Fruit fly (Drosophila melanogaster) whole organism, embryonic: Measurements from ENCODE around the gene CG1024.

Source experiments
- Awh ChIP-seq: fragments of 200-800 bp; sonication (Bioruptor generic); IDR thresholded peaks from 2 replicates; pipeline ENCODE4, ENCODE4 v1.3.6; 2022; ENCODE audit warnings: missing biosample characterization, missing genetic modification characterization
- CG12104 ChIP-seq: fragments of 200-800 bp; sonication (Bioruptor generic); optimal IDR thresholded peaks from 3 replicates; lab custom pipeline; 2016; ENCODE audit warnings: missing biosample characterization, missing genetic modification characterization
- CG12155 ChIP-seq: fragments of 200-800 bp; sonication (Bioruptor generic); optimal IDR thresholded peaks from 3 replicates; lab custom pipeline; 2016; ENCODE audit warnings: missing biosample characterization, missing genetic modification characterization
- CG12236 ChIP-seq: fragments of 200-800 bp; sonication (Bioruptor generic); optimal IDR thresholded peaks from 2 replicates; lab custom pipeline; 2016; ENCODE audit warnings: missing biosample characterization, missing genetic modification characterization
- CG13123 ChIP-seq: fragments of 200-800 bp; sonication (Bioruptor generic); optimal IDR thresholded peaks from 2 replicates; lab custom pipeline; 2016; ENCODE audit warnings: missing biosample characterization, missing genetic modification characterization
- CG13296 ChIP-seq: fragments of 200-800 bp; sonication (Bioruptor generic); optimal IDR thresholded peaks from 3 replicates; lab custom pipeline; 2018; ENCODE audit warnings: missing biosample characterization, mild to moderate bottlenecking, missing genetic modification characterization
- CG14014 ChIP-seq: fragments of 200-800 bp; sonication (Bioruptor generic); IDR thresholded peaks from 2 replicates; pipeline ENCODE4 v1.3.6; 2022; ENCODE audit warnings: missing biosample characterization, missing genetic modification characterization
- CG1647 ChIP-seq: fragments of 200-800 bp; sonication (Bioruptor generic); optimal IDR thresholded peaks from 3 replicates; lab custom pipeline; 2016; ENCODE audit warnings: missing biosample characterization, missing genetic modification characterization
- CG17802 ChIP-seq: fragments of 200-800 bp; sonication (Bioruptor generic); optimal IDR thresholded peaks from 2 replicates; lab custom pipeline; 2018; ENCODE audit warnings: missing biosample characterization, mild to moderate bottlenecking, missing genetic modification characterization, moderate library complexity
- CG18619 ChIP-seq: fragments of 200-800 bp; sonication (Bioruptor generic); optimal IDR thresholded peaks from 3 replicates; lab custom pipeline; 2017; ENCODE audit warnings: missing biosample characterization, mild to moderate bottlenecking, missing genetic modification characterization
- CG2678 ChIP-seq: fragments of 200-800 bp; sonication (Bioruptor generic); optimal IDR thresholded peaks from 3 replicates; lab custom pipeline; 2019; ENCODE audit warnings: missing biosample characterization, mild to moderate bottlenecking, missing genetic modification characterization, moderate library complexity
- CG2712 ChIP-seq: fragments of 200-800 bp; optimal IDR thresholded peaks from 3 replicates; lab custom pipeline; 2019; ENCODE audit warnings: missing biosample characterization, mild to moderate bottlenecking, missing genetic modification characterization, moderate library complexity
- CG31441 ChIP-seq: fragments of 200-800 bp; sonication (Bioruptor generic); IDR thresholded peaks from 2 replicates; pipeline ENCODE4 v1.3.6; 2022; ENCODE audit warnings: missing biosample characterization, missing genetic modification characterization
- CG3281 ChIP-seq: fragments of 200-800 bp; sonication (Bioruptor generic); optimal IDR thresholded peaks from 3 replicates; lab custom pipeline; 2017; ENCODE audit warnings: missing biosample characterization, mild to moderate bottlenecking, missing genetic modification characterization
- CG3995 ChIP-seq: fragments of 200-800 bp; sonication (Bioruptor generic); optimal IDR thresholded peaks from 3 replicates; lab custom pipeline; 2016; ENCODE audit warnings: missing biosample characterization, missing genetic modification characterization
- CG42726 ChIP-seq: fragments of 200-800 bp; sonication (Bioruptor generic); IDR thresholded peaks from 2 replicates; pipeline ENCODE4 v1.3.6; 2022; ENCODE audit warnings: missing biosample characterization, missing genetic modification characterization; ENCODE audit not compliant: partially characterized antibody
- CG4360 ChIP-seq: fragments of 200-800 bp; sonication (Bioruptor generic); IDR thresholded peaks from 2 replicates; pipeline ENCODE4 v1.3.6; 2022; ENCODE audit warnings: missing biosample characterization, missing genetic modification characterization
- CG6254 ChIP-seq: fragments of 200-800 bp; sonication (Bioruptor generic); optimal IDR thresholded peaks from 3 replicates; lab custom pipeline; 2017; ENCODE audit warnings: mild to moderate bottlenecking, missing biosample characterization, missing genetic modification reagents, missing genetic modification characterization
- CG7556 ChIP-seq: fragments of 200-800 bp; sonication (Bioruptor generic); optimal IDR thresholded peaks from 2 replicates; lab custom pipeline; 2017; ENCODE audit warnings: missing biosample characterization, mild to moderate bottlenecking, missing genetic modification characterization
- CG7963 ChIP-seq: fragments of 200-800 bp; sonication (Bioruptor generic); IDR thresholded peaks from 3 replicates; pipeline ENCODE4 v1.3.6; 2022; ENCODE audit warnings: missing biosample characterization, missing genetic modification characterization; ENCODE audit not compliant: partially characterized antibody
- CHES-1-like ChIP-seq: fragments of 200-800 bp; sonication (Bioruptor generic); optimal IDR thresholded peaks from 2 replicates; lab custom pipeline; 2016; ENCODE audit warnings: missing biosample characterization, missing genetic modification characterization
- CrebB ChIP-seq: fragments of 200-800 bp; sonication (Bioruptor generic); optimal IDR thresholded peaks from 3 replicates; lab custom pipeline; 2018; ENCODE audit warnings: missing biosample characterization, mild to moderate bottlenecking, missing genetic modification characterization
- D ChIP-seq, 2 experiments: fragments of 200-800 bp in 1 of 2; fragments of >200 bp in 1 of 2; sonication (Bioruptor generic) in 1 of 2; optimal IDR thresholded peaks; 2 replicates in 1 of 2; 3 replicates in 1 of 2; lab custom pipeline; 2017; ENCODE audit warnings: mild to moderate bottlenecking in 1 of 2, missing biosample characterization in 1 of 2, missing genetic modification characterization in 1 of 2, missing genetic modification reagents in 1 of 2
- Fer1 ChIP-seq: fragments of 200-800 bp; sonication (Bioruptor generic); optimal IDR thresholded peaks from 2 replicates; lab custom pipeline; 2017; ENCODE audit warnings: missing biosample characterization, mild to moderate bottlenecking, missing genetic modification characterization
- Fer3 ChIP-seq: fragments of 200-800 bp; sonication (Bioruptor generic); optimal IDR thresholded peaks from 2 replicates; lab custom pipeline; 2018; ENCODE audit warnings: missing biosample characterization, mild to moderate bottlenecking, missing genetic modification characterization, moderate library complexity
- HLH54F ChIP-seq: fragments of 200-800 bp; sonication (Bioruptor generic); optimal IDR thresholded peaks from 3 replicates; lab custom pipeline; 2016; ENCODE audit warnings: missing biosample characterization, missing genetic modification characterization
- HmgD ChIP-seq: fragments of 200-800 bp; sonication (Bioruptor generic); optimal IDR thresholded peaks from 3 replicates; lab custom pipeline; 2016; ENCODE audit warnings: missing biosample characterization, missing genetic modification characterization
- Lpt ChIP-seq: fragments of >200 bp; optimal IDR thresholded peaks from 2 replicates; lab custom pipeline; 2018; ENCODE audit warnings: missing biosample characterization, missing genetic modification characterization
- NC2α ChIP-seq: fragments of 200-800 bp; sonication (Bioruptor generic); optimal IDR thresholded peaks from 2 replicates; lab custom pipeline; 2016; ENCODE audit warnings: missing biosample characterization, missing genetic modification characterization
- NfI ChIP-seq: fragments of 200-800 bp; sonication (Bioruptor generic); optimal IDR thresholded peaks from 3 replicates; lab custom pipeline; 2018; ENCODE audit warnings: missing biosample characterization, mild to moderate bottlenecking, missing genetic modification characterization, moderate library complexity
- Optix ChIP-seq: fragments of 200-800 bp; sonication (Bioruptor generic); IDR thresholded peaks from 3 replicates; pipeline ENCODE4 v1.3.6; 2022; ENCODE audit warnings: missing biosample characterization, missing genetic modification characterization
- PHDP ChIP-seq: fragments of 200-800 bp; sonication (Bioruptor generic); optimal IDR thresholded peaks from 3 replicates; lab custom pipeline; 2018; ENCODE audit warnings: missing biosample characterization, mild to moderate bottlenecking, missing genetic modification characterization, moderate library complexity
- Poxn ChIP-seq: fragments of 200-800 bp; sonication (Bioruptor generic); IDR thresholded peaks from 2 replicates; pipeline ENCODE4 v1.3.6; 2022; ENCODE audit warnings: missing biosample characterization, missing genetic modification characterization
- Side ChIP-seq: fragments of 200-800 bp; sonication (Bioruptor generic); optimal IDR thresholded peaks from 2 replicates; lab custom pipeline; 2016; ENCODE audit warnings: missing biosample characterization, missing genetic modification characterization
- ara ChIP-seq: fragments of 200-800 bp; sonication (Bioruptor generic); IDR thresholded peaks from 2 replicates; pipeline ENCODE4 v1.3.6; 2022; ENCODE audit warnings: missing biosample characterization, missing genetic modification characterization
- crp ChIP-seq, 2 experiments: fragments of 200-800 bp; sonication (Bioruptor generic); optimal IDR thresholded peaks; 2 replicates in 1 of 2; 3 replicates in 1 of 2; lab custom pipeline; 2017; ENCODE audit warnings: missing biosample characterization in 2 of 2, missing genetic modification characterization in 2 of 2, mild to moderate bottlenecking in 1 of 2, moderate library complexity in 1 of 2
- danr ChIP-seq: fragments of 200-800 bp; sonication (Bioruptor generic); IDR thresholded peaks from 2 replicates; pipeline ENCODE4 v1.3.6; 2022; ENCODE audit warnings: missing biosample characterization, missing genetic modification characterization
- dmrt99B ChIP-seq: fragments of 200-800 bp; sonication (Bioruptor generic); optimal IDR thresholded peaks from 2 replicates; lab custom pipeline; 2018; ENCODE audit warnings: missing biosample characterization, mild to moderate bottlenecking, missing genetic modification characterization, moderate library complexity
- gsb-n ChIP-seq: fragments of 200-800 bp; sonication (Bioruptor generic); optimal IDR thresholded peaks from 3 replicates; lab custom pipeline; 2018; ENCODE audit warnings: missing biosample characterization, mild to moderate bottlenecking, missing genetic modification characterization
- gt ChIP-seq: fragments of 200-800 bp; sonication (Bioruptor generic); IDR thresholded peaks from 2 replicates; pipeline ENCODE4 v1.3.6; 2022; ENCODE audit warnings: missing biosample characterization, missing genetic modification characterization
- hkb ChIP-seq, 2 experiments: fragments of 200-800 bp in 1 of 2; fragments of >200 bp in 1 of 2; sonication (Bioruptor generic) in 1 of 2; IDR thresholded peaks in 1 of 2; optimal IDR thresholded peaks in 1 of 2; 2 replicates each; pipeline versions ENCODE4 v1.3.6 to Lab custom; 2017 to 2022; ENCODE audit warnings: missing biosample characterization in 1 of 2, missing genetic modification characterization in 1 of 2
- inv ChIP-seq: fragments of 200-800 bp; sonication (Bioruptor generic); IDR thresholded peaks from 2 replicates; pipeline ENCODE4 v1.3.6; 2022; ENCODE audit warnings: missing biosample characterization, missing genetic modification characterization; ENCODE audit not compliant: partially characterized antibody
- ken ChIP-seq: fragments of 200-800 bp; sonication (Bioruptor generic); IDR thresholded peaks from 3 replicates; pipeline ENCODE4 v1.3.6; 2022; ENCODE audit warnings: missing biosample characterization, missing genetic modification characterization
- org-1 ChIP-seq: fragments of 200-800 bp; sonication (Bioruptor generic); optimal IDR thresholded peaks from 2 replicates; lab custom pipeline; 2017; ENCODE audit warnings: missing biosample characterization, missing genetic modification characterization
- repo ChIP-seq: fragments of 200-800 bp; sonication (Bioruptor generic); optimal IDR thresholded peaks from 2 replicates; lab custom pipeline; 2016; ENCODE audit warnings: missing biosample characterization, missing genetic modification characterization
- row ChIP-seq: fragments of 200-800 bp; sonication (Bioruptor generic); IDR thresholded peaks from 3 replicates; pipeline ENCODE4 v1.3.6; 2022; ENCODE audit warnings: missing biosample characterization, missing genetic modification characterization
- stwl ChIP-seq: fragments of 200-800 bp; sonication (Bioruptor generic); optimal IDR thresholded peaks from 3 replicates; lab custom pipeline; 2018; ENCODE audit warnings: missing biosample characterization, mild to moderate bottlenecking, missing genetic modification characterization, moderate library complexity
- tll ChIP-seq, 2 experiments: fragments of 200-800 bp in 1 of 2; fragments of >200 bp in 1 of 2; sonication (Bioruptor generic) in 1 of 2; optimal IDR thresholded peaks; 2 replicates each; lab custom pipeline; 2017 to 2019; ENCODE audit warnings: missing biosample characterization in 2 of 2, missing genetic modification characterization in 2 of 2, mild to moderate bottlenecking in 1 of 2, moderate library complexity in 1 of 2

Gene CG1024

DNA sequence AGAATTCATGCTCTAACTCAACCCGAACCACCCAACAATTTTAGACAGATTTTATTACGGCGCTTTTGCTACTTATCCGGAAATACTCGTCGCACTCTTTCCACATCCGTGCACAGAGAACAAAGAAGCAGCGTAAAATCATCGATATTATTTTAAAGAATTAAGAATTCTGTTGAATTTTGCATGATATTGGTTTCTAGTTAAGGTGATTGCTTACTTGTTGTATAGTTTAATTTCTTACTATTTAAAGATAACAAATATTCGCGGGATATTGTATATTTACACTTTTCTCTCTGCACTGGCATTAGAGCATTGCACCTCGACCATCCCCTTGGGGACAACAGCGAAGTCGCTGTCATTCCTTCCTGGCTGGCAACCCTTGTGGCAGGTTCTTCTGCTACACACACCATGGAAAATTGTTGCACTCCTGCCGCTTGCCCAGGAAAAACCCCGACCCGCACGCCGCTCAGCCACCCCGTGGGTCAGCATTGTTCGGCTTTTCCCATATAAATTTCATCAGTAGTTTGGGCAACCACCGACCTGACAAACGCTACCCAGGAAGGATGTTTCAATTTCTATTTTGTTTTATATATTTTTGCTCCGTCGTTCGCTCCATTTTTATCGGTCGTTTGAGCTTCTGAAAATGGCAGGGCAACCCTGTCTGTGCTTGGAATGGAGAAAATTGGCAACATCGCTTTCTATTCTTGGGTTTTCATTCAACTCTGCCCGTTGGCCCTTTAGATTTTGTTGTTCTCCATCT, 47.7 kb upstream of the CG1024 start (continued):
- peak; percentile 84 for TF ChIP-seq CG7556 (GFP tag; lab: Kevin White, UChicago)
- no peak for TF ChIP-seq CG12236 (GFP tag; lab: Kevin White, UChicago)
- peak; percentile 80 for TF ChIP-seq CG2678
- no peak for TF ChIP-seq HmgD (GFP tag; lab: Kevin White, UChicago)
- TF ChIP-seq CrebB = peak; percentile 41
- peak; percentile 22 for TF ChIP-seq CG12155 (GFP tag; lab: Kevin White, UChicago)
- TF ChIP-seq hkb (optimal IDR thresholded peaks at IDR 0.05; lab: Kevin White, UChicago) = no peak
- peak; percentile 85 for TF ChIP-seq hkb (GFP tag; IDR thresholded peaks at IDR 0.05; lab: Robert Waterston, UW)
- TF ChIP-seq CG13296 (GFP tag; lab: Kevin White, UChicago) = peak; percentile 9
- TF ChIP-seq D (optimal IDR thresholded peaks at IDR 0.05; lab: Kevin White, UChicago) = no peak
- TF ChIP-seq D (GFP tag; optimal IDR thresholded peaks at IDR 0.05; lab: Kevin White, UChicago) = peak; percentile 73
- TF ChIP-seq CG12104 (GFP tag; lab: Kevin White, UChicago) = peak; percentile 53
- peak; percentile 69; the same call in 1 of the 2 replicates for TF ChIP-seq ara (GFP tag; lab: Robert Waterston, UW)
- peak; percentile 64 for TF ChIP-seq Fer1 (GFP tag; lab: Kevin White, UChicago)
- TF ChIP-seq ken (GFP tag; lab: Robert Waterston, UW) = no peak
- TF ChIP-seq Optix = peak; percentile 53; the same call in 2 of the 3 replicates
- TF ChIP-seq CG17802 = peak; percentile 47
- no peak for TF ChIP-seq CG3995
- peak; percentile 50 for TF ChIP-seq Fer3 (tag; lab: Kevin White, UChicago)
- peak; percentile 56 for TF ChIP-seq PHDP (tag; lab: Kevin White, UChicago)
- no peak for TF ChIP-seq CG42726 (GFP tag; lab: Robert Waterston, UW)
- TF ChIP-seq danr (GFP tag; lab: Robert Waterston, UW) = no peak
- peak; percentile 36 for TF ChIP-seq Side (GFP tag; lab: Kevin White, UChicago)
- TF ChIP-seq CG7963 (GFP tag; lab: Robert Waterston, UW) = no peak
- peak; percentile 74 for TF ChIP-seq CG6254
- no peak for TF ChIP-seq NC2α
- peak; percentile 26; the same call in 1 of the 2 replicates for TF ChIP-seq Awh (GFP tag; lab: Robert Waterston, UW)
- TF ChIP-seq HLH54F (GFP tag; lab: Kevin White, UChicago) = no peak
- no peak for TF ChIP-seq Poxn (GFP tag; lab: Robert Waterston, UW)
- peak; percentile 72 for TF ChIP-seq CG31441
- TF ChIP-seq org-1 (GFP tag; lab: Kevin White, UChicago) = peak; percentile 50
- TF ChIP-seq tll (GFP tag; optimal IDR thresholded peaks at IDR 0.05; lab: Kevin White, UChicago) = no peak
- TF ChIP-seq NfI = peak; percentile 62
- TF ChIP-seq inv (GFP tag; lab: Robert Waterston, UW) = no peak
- peak; percentile 47 for TF ChIP-seq CG18619 (GFP tag; lab: Kevin White, UChicago)
- TF ChIP-seq CG13123 = no peak
- peak; percentile 81 for TF ChIP-seq gsb-n (tag; lab: Kevin White, UChicago)
- peak; percentile 74 for TF ChIP-seq dmrt99B
- no peak for TF ChIP-seq CG4360 (GFP tag; lab: Robert Waterston, UW)
- TF ChIP-seq CG14014 (GFP tag; lab: Robert Waterston, UW) = peak; percentile 38; the same call in 1 of the 2 replicates
- no peak for TF ChIP-seq CHES-1-like (GFP tag; lab: Kevin White, UChicago)
- TF ChIP-seq CG1647 (GFP tag; lab: Kevin White, UChicago) = peak; percentile 41
- TF ChIP-seq row = peak; percentile 83
- no peak for TF ChIP-seq repo
- TF ChIP-seq CG3281 (GFP tag; lab: Kevin White, UChicago) = peak; percentile 49
- no peak for TF ChIP-seq crp (GFP tag; optimal IDR thresholded peaks at IDR 0.05; lab: Kevin White, UChicago)
- no peak for TF ChIP-seq Lpt (GFP tag; lab: Kevin White, UChicago)
- peak; percentile 79 for TF ChIP-seq CG2712 (tag; lab: Kevin White, UChicago)
- TF ChIP-seq stwl (tag; lab: Kevin White, UChicago) = peak; percentile 64
- no peak for TF ChIP-seq gt (GFP tag; lab: Robert Waterston, UW)
